Worm (Caenorhabditis elegans) whole organism, L2 larva: ENCODE data around the gene F58H1.8.

Experiments used
- aly-2 ChIP-seq: fragments of 150-350 bp; optimal IDR thresholded peaks from 2 replicates; lab custom pipeline; 2014; ENCODE audit warnings: missing biosample characterization, missing genetic modification characterization
- lsy-2 ChIP-seq, 2 experiments: fragments of 150-350 bp in 1 of 2; sonication (generic microtip) in 1 of 2; optimal IDR thresholded peaks; 2 replicates each; lab custom pipeline; 2014 to 2017; ENCODE audit warnings: missing biosample characterization in 2 of 2, missing genetic modification characterization in 2 of 2
- nhr-12 ChIP-seq: fragments of 150-350 bp; optimal IDR thresholded peaks from 2 replicates; lab custom pipeline; 2014; ENCODE audit warnings: missing biosample characterization, missing genetic modification characterization
- nhr-23 ChIP-seq: fragments of 150-350 bp; optimal IDR thresholded peaks from 2 replicates; lab custom pipeline; 2014; ENCODE audit warnings: missing biosample characterization, missing genetic modification reagents, missing genetic modification characterization
- nhr-6 ChIP-seq: fragments of 150-350 bp; optimal IDR thresholded peaks from 2 replicates; lab custom pipeline; 2014; ENCODE audit warnings: missing biosample characterization, missing genetic modification characterization
- nhr-77 ChIP-seq: fragments of 150-350 bp; optimal IDR thresholded peaks from 2 replicates; lab custom pipeline; 2014; ENCODE audit warnings: missing biosample characterization, missing genetic modification characterization
- skn-1 ChIP-seq: sonication (generic microtip); optimal IDR thresholded peaks from 2 replicates; lab custom pipeline; 2017; ENCODE audit warnings: missing biosample characterization, missing genetic modification characterization
- snpc-4 ChIP-seq: fragments of 150-350 bp; optimal IDR thresholded peaks from 2 replicates; lab custom pipeline; 2014; ENCODE audit warnings: missing biosample characterization, missing genetic modification characterization
- zag-1 ChIP-seq: fragments of 150-350 bp; optimal IDR thresholded peaks from 2 replicates; lab custom pipeline; 2014; ENCODE audit warnings: missing biosample characterization, missing genetic modification characterization

DNA sequence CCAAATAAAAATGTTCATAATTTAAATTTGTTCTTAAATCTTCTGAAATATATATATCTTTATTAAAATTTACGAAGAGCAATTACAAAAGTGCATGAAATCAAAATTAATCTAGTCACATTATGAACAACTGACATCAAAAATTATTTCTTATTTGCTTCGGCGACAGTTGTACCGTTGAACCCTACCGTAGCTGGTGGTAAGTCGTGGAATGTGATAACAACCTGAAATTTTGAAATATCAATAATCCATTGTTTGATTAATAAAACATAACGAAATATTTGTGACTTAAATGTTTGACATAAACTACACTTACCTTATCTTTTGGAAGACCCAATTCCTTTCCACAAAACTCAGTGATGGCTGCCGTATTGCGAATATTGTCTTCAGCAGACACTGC is 41.8 kb downstream of the F58H1.8 start:
- TF ChIP-seq nhr-23 = no peak
- no peak for TF ChIP-seq nhr-6
- no peak for TF ChIP-seq lsy-2 (tag; optimal IDR thresholded peaks at IDR 0.05; lab: Kevin White, UChicago)
- TF ChIP-seq nhr-12 (tag; lab: Kevin White, UChicago) = no peak
- TF ChIP-seq skn-1 = no peak
- no peak for TF ChIP-seq aly-2 (tag; lab: Kevin White, UChicago)
- no peak for TF ChIP-seq nhr-77 (tag; lab: Kevin White, UChicago)
- TF ChIP-seq zag-1 = no peak
- no peak for TF ChIP-seq snpc-4
